Worm (Caenorhabditis elegans) whole organism, L2 larva: ENCODE results near the gene C01G6.3.

ENCODE experiments used
- lin-11 ChIP-seq: fragments of 150-350 bp; sonication (generic microtip); optimal IDR thresholded peaks from 2 replicates; lab custom pipeline; 2014; ENCODE audit warnings: missing biosample characterization, missing genetic modification characterization, inconsistent platforms, mixed read lengths
- lin-13 ChIP-seq: fragments of 150-350 bp; optimal IDR thresholded peaks from 2 replicates; lab custom pipeline; 2014; ENCODE audit warnings: missing biosample characterization, missing genetic modification reagents, missing genetic modification characterization
- lsy-2 ChIP-seq, 2 experiments: fragments of 150-350 bp in 1 of 2; sonication (generic microtip) in 1 of 2; optimal IDR thresholded peaks; 2 replicates each; lab custom pipeline; 2014 to 2017; ENCODE audit warnings: missing biosample characterization in 2 of 2, missing genetic modification characterization in 2 of 2
- nhr-12 ChIP-seq: fragments of 150-350 bp; optimal IDR thresholded peaks from 2 replicates; lab custom pipeline; 2014; ENCODE audit warnings: missing biosample characterization, missing genetic modification characterization
- nhr-77 ChIP-seq: fragments of 150-350 bp; optimal IDR thresholded peaks from 2 replicates; lab custom pipeline; 2014; ENCODE audit warnings: missing biosample characterization, missing genetic modification characterization
- ztf-11 ChIP-seq: sonication (generic microtip); optimal IDR thresholded peaks from 2 replicates; lab custom pipeline; 2017; ENCODE audit warnings: missing biosample characterization, missing genetic modification characterization

DNA sequence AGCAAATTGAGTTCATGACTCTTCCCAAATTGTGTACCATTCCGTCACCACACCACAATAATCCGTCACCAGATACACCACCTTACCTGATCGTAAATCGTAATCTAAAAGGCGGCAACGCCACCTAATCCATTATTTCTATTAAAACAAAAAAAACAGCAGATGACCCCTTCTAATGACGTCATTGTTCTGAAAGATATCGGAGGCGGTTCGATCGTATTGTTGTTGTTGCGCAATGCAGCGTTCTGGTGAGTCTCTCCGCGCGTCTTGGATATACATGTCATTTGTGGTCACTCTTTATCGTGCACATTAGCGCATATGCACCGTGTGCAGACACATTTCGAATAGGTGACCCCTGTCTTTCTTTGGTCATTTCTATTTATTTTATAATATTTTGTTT lies 705 bp upstream of the C01G6.3 start:
- no peak for TF ChIP-seq ztf-11 (tag; lab: Kevin White, UChicago)
- TF ChIP-seq lsy-2 (tag; optimal IDR thresholded peaks at IDR 0.05; lab: Kevin White, UChicago) = no peak
- TF ChIP-seq lin-13 (GFP tag; lab: Kevin White, UChicago) = no peak
- TF ChIP-seq nhr-77 = no peak
- TF ChIP-seq nhr-12 = no peak
- TF ChIP-seq lin-11 = no peak
